Fruit fly (Drosophila melanogaster) whole organism, prepupa: ENCODE measurements around the gene Mip.

ENCODE experiments used
- Blimp-1 ChIP-seq: fragments of 200-800 bp; sonication (Bioruptor generic); optimal IDR thresholded peaks from 3 replicates; lab custom pipeline; 2017; ENCODE audit warnings: missing biosample characterization, missing genetic modification characterization, mild to moderate bottlenecking, moderate library complexity, missing genetic modification reagents
- CG10631 ChIP-seq: fragments of 200-800 bp; sonication (Bioruptor generic); optimal IDR thresholded peaks from 2 replicates; lab custom pipeline; 2016; ENCODE audit warnings: missing biosample characterization, missing genetic modification characterization
- CG10669 ChIP-seq: fragments of 200-800 bp; sonication (Bioruptor generic); optimal IDR thresholded peaks from 3 replicates; lab custom pipeline; 2018; ENCODE audit warnings: missing biosample characterization, mild to moderate bottlenecking, missing genetic modification characterization, moderate library complexity
- CG11294 ChIP-seq: fragments of 200-800 bp; sonication (Bioruptor generic); IDR thresholded peaks from 2 replicates; pipeline ENCODE4 v1.3.6; 2022; ENCODE audit warnings: missing biosample characterization, missing genetic modification characterization
- CG11762 ChIP-seq: fragments of 200-800 bp; sonication (Bioruptor generic); optimal IDR thresholded peaks from 3 replicates; lab custom pipeline; 2016; ENCODE audit warnings: missing biosample characterization, missing genetic modification characterization; ENCODE audit not compliant: insufficient read depth
- CG11902 ChIP-seq: fragments of 200-800 bp; sonication (Bioruptor generic); optimal IDR thresholded peaks from 3 replicates; lab custom pipeline; 2016; ENCODE audit warnings: missing biosample characterization, missing genetic modification characterization
- CG1621 ChIP-seq: fragments of 200-800 bp; sonication (Bioruptor generic); optimal IDR thresholded peaks from 3 replicates; lab custom pipeline; 2018; ENCODE audit warnings: missing biosample characterization, mild to moderate bottlenecking, missing genetic modification characterization
- CG31627 ChIP-seq: fragments of 200-800 bp; sonication (Bioruptor generic); optimal IDR thresholded peaks from 3 replicates; lab custom pipeline; 2016; ENCODE audit warnings: missing biosample characterization, missing genetic modification characterization
- CG32006 ChIP-seq: fragments of 200-800 bp; sonication (Bioruptor generic); optimal IDR thresholded peaks from 3 replicates; lab custom pipeline; 2017; ENCODE audit warnings: missing biosample characterization, mild to moderate bottlenecking, missing genetic modification characterization
- CG6163 ChIP-seq: fragments of 200-800 bp; sonication (Bioruptor generic); IDR thresholded peaks from 3 replicates; pipeline ENCODE4 v1.3.6; 2022; ENCODE audit warnings: missing biosample characterization, missing genetic modification characterization
- CG6854 ChIP-seq: fragments of 200-800 bp; sonication (Bioruptor generic); optimal IDR thresholded peaks from 2 replicates; lab custom pipeline; 2017; ENCODE audit warnings: missing biosample characterization, mild to moderate bottlenecking, missing genetic modification characterization
- CG7368 ChIP-seq: fragments of 200-800 bp; sonication (Bioruptor generic); optimal IDR thresholded peaks from 3 replicates; lab custom pipeline; 2016; ENCODE audit warnings: missing biosample characterization, missing genetic modification characterization
- CG8319 ChIP-seq: fragments of 200-800 bp; sonication (Bioruptor generic); optimal IDR thresholded peaks from 3 replicates; lab custom pipeline; 2016; ENCODE audit warnings: missing biosample characterization, missing genetic modification characterization
- CG9139 ChIP-seq: fragments of 200-800 bp; sonication (Bioruptor generic); optimal IDR thresholded peaks from 3 replicates; lab custom pipeline; 2017; ENCODE audit warnings: missing biosample characterization, mild to moderate bottlenecking, missing genetic modification characterization
- Eip78C ChIP-seq: fragments of 200-800 bp; sonication (Bioruptor generic); peaks from one replicate; lab custom pipeline; 2016; ENCODE audit warnings: missing biosample characterization, missing genetic modification characterization
- Ets96B ChIP-seq: fragments of 200-800 bp; optimal IDR thresholded peaks from 2 replicates; lab custom pipeline; 2019; ENCODE audit warnings: missing biosample characterization, mild to moderate bottlenecking, missing genetic modification characterization, moderate library complexity
- Gug ChIP-seq: fragments of 200-800 bp; sonication (Bioruptor generic); IDR thresholded peaks from 2 replicates; pipeline ENCODE4 v1.3.6; 2022; ENCODE audit warnings: missing biosample characterization, missing genetic modification characterization
- Hr38 ChIP-seq: sonication (Bioruptor generic); optimal IDR thresholded peaks from 2 replicates; lab custom pipeline; 2016; ENCODE audit warnings: missing biosample characterization, missing genetic modification characterization
- Hr4 ChIP-seq: fragments of 200-800 bp; sonication (Bioruptor generic); optimal IDR thresholded peaks from 3 replicates; lab custom pipeline; 2016; ENCODE audit warnings: missing biosample characterization, missing genetic modification characterization
- Smox ChIP-seq: fragments of 200-800 bp; sonication (Bioruptor generic); optimal IDR thresholded peaks from 3 replicates; lab custom pipeline; 2016; ENCODE audit warnings: missing biosample characterization, missing genetic modification characterization
- Sox14 ChIP-seq: fragments of 200-800 bp; sonication (Bioruptor generic); optimal IDR thresholded peaks from 3 replicates; lab custom pipeline; 2016; ENCODE audit warnings: missing biosample characterization, missing genetic modification characterization
- cyc ChIP-seq: fragments of 200-800 bp; sonication (Bioruptor generic); optimal IDR thresholded peaks from 3 replicates; lab custom pipeline; 2016; ENCODE audit warnings: missing biosample characterization, missing genetic modification characterization
- dsx ChIP-seq: fragments of 200-800 bp; optimal IDR thresholded peaks from 3 replicates; lab custom pipeline; 2019; ENCODE audit warnings: missing biosample characterization, mild to moderate bottlenecking, missing genetic modification characterization, moderate library complexity; ENCODE audit not compliant: poor library complexity, severe bottlenecking
- fkh ChIP-seq: fragments of 200-800 bp; sonication (Bioruptor generic); optimal IDR thresholded peaks from 3 replicates; lab custom pipeline; 2017; ENCODE audit warnings: missing biosample characterization, mild to moderate bottlenecking, missing genetic modification characterization, moderate library complexity
- net ChIP-seq: fragments of 200-800 bp; sonication (Bioruptor generic); optimal IDR thresholded peaks from 3 replicates; lab custom pipeline; 2016; ENCODE audit warnings: missing biosample characterization, missing genetic modification characterization
- pdm3 ChIP-seq: fragments of 200-800 bp; sonication (Bioruptor generic); optimal IDR thresholded peaks from 3 replicates; lab custom pipeline; 2016; ENCODE audit warnings: missing biosample characterization, missing genetic modification characterization
- salr ChIP-seq, 2 experiments: fragments of 200-800 bp; sonication (Bioruptor generic); optimal IDR thresholded peaks; 3 replicates each; lab custom pipeline; 2016 to 2018; ENCODE audit warnings: missing biosample characterization in 2 of 2, missing genetic modification characterization in 2 of 2, mild to moderate bottlenecking in 1 of 2
- svp ChIP-seq: fragments of 200-800 bp; sonication (Bioruptor generic); peaks from one replicate; lab custom pipeline; 2016; ENCODE audit warnings: missing biosample characterization, missing genetic modification characterization
- topi ChIP-seq: fragments of 200-800 bp; sonication (Bioruptor generic); optimal IDR thresholded peaks from 3 replicates; lab custom pipeline; 2016; ENCODE audit warnings: missing biosample characterization, missing genetic modification characterization
- vri ChIP-seq: fragments of 200-800 bp; sonication (Bioruptor generic); optimal IDR thresholded peaks from 3 replicates; lab custom pipeline; 2016; ENCODE audit warnings: missing biosample characterization, mild to moderate bottlenecking, missing genetic modification characterization

The Mip gene

dm6 chr3L:17349604-17350003 lies at the start of gene Mip:
Gene Mip, minus strand, starts transcription at chr3L:17349666.
- no peak for TF ChIP-seq CG11762 (GFP tag; lab: Kevin White, UChicago)
- no peak for TF ChIP-seq CG8319 (GFP tag; lab: Kevin White, UChicago)
- no peak for TF ChIP-seq fkh (GFP tag; lab: Kevin White, UChicago)
- TF ChIP-seq CG6854 = no peak
- TF ChIP-seq CG10669 (GFP tag; lab: Kevin White, UChicago) = no peak
- TF ChIP-seq pdm3 (GFP tag; lab: Kevin White, UChicago) = no peak
- no peak for TF ChIP-seq Ets96B
- no peak for TF ChIP-seq Blimp-1 (GFP tag; lab: Kevin White, UChicago)
- TF ChIP-seq CG31627 (GFP tag; lab: Kevin White, UChicago) = no peak
- TF ChIP-seq CG11294 (GFP tag; lab: Robert Waterston, UW) = no peak
- no peak for TF ChIP-seq CG6163
- no peak for TF ChIP-seq CG9139 (GFP tag; lab: Kevin White, UChicago)
- no peak for TF ChIP-seq CG10631 (GFP tag; lab: Kevin White, UChicago)
- no peak for TF ChIP-seq net

dm6 chr3L:17399014-17399413 lies 49.5 kb upstream of the Mip start:
- TF ChIP-seq CG7368 (GFP tag; lab: Kevin White, UChicago) (no peak), topi (no peak), salr (GFP tag; optimal IDR thresholded peaks at IDR 0.05; lab: Kevin White, UChicago) (no peak), Hr4 (GFP tag; lab: Kevin White, UChicago) (no peak), CG10631 (GFP tag; lab: Kevin White, UChicago) (no peak), CG1621 (tag; lab: Kevin White, UChicago) (no peak), CG31627 (GFP tag; lab: Kevin White, UChicago) (no peak), svp (GFP tag; lab: Kevin White, UChicago) (no peak), CG32006 (GFP tag; lab: Kevin White, UChicago) (no peak), Sox14 (no peak), cyc (GFP tag; lab: Kevin White, UChicago) (no peak), CG6163 (no peak)

- TF ChIP-seq CG11902 (GFP tag; lab: Kevin White, UChicago) (no peak), topi (no peak)
These were observed 45.1 kb upstream of the Mip start for dm6 chr3L:17394435-17395017.

dm6 chr3L:17393098-17393497 lies 43.6 kb upstream of the Mip start:
- TF ChIP-seq dsx (GFP tag; lab: Kevin White, UChicago) (no peak), svp (GFP tag; lab: Kevin White, UChicago) (no peak), Eip78C (GFP tag; lab: Kevin White, UChicago) (peak; percentile 6), CG9139 (GFP tag; lab: Kevin White, UChicago) (no peak), Smox (GFP tag; lab: Kevin White, UChicago) (no peak), Gug (GFP tag; lab: Robert Waterston, UW) (no peak)

dm6 chr3L:17392412-17392811 lies 42.9 kb upstream of the Mip start:
- TF ChIP-seq vri (peak; percentile 87), Eip78C (GFP tag; lab: Kevin White, UChicago) (peak; percentile 23), Sox14 (no peak), svp (GFP tag; lab: Kevin White, UChicago) (peak; percentile 27), Blimp-1 (GFP tag; lab: Kevin White, UChicago) (peak; percentile 70)

dm6 chr3L:17391132-17391531 lies 41.7 kb upstream of the Mip start:
- no peak for TF ChIP-seq Hr38 (GFP tag; lab: Kevin White, UChicago)
- TF ChIP-seq, all 60 proteins: peak for 0
